Worm (Caenorhabditis elegans): Measurements from ENCODE around the gene exc-9.

DNA sequence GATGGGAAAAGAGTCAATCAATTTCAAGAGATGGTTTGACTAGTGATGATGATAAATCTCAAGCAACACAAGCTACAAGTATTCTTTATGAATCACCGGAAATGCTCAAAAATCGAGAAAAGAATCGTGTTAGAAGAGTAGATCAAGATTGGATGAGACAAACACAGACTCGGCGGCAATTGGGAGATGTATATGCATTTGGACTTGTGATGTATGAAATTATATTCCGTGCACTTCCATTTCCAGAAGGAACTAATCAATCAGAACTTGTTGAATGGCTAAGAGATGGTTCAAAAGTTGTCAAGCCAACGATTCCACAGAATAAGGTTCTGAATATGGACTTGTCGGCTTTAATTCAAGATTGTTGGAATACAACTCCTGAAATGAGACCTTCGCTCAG lies 8.9 kb downstream of the exc-9 start:
- TF ChIP-seq hmbx-1 (tag; optimal IDR thresholded peaks at IDR 0.05) (no peak), ama-1 (optimal IDR thresholded peaks at IDR 0.05) (no peak), flt-1 (GFP tag; IDR thresholded peaks at IDR 0.05) (no peak), hmg-4 (GFP tag; optimal IDR thresholded peaks at IDR 0.05) (no peak), ceh-36 (tag; optimal IDR thresholded peaks at IDR 0.05) (no peak), tbx-11 (GFP tag; IDR thresholded peaks at IDR 0.05) (no peak), scrt-1 (GFP tag; IDR thresholded peaks at IDR 0.05) (no peak), tbx-37 (GFP tag; conservative IDR thresholded peaks at IDR 0.05) (no peak), aly-1 (tag; optimal IDR thresholded peaks at IDR 0.05) (no peak), ceh-13 (GFP tag; optimal IDR thresholded peaks at IDR 0.05) (no peak), ets-7 (tag; optimal IDR thresholded peaks at IDR 0.05) (no peak), pes-1 (GFP tag; IDR thresholded peaks at IDR 0.05) (no peak)

All from whole organism, early embryonic.